ENCODE assay signal across 5 fruit fly cellular contexts in genomic region chrX:19701611-19702010, dm6.
TF ChIP-seq lines count a peak whose summit lies in the region.

Gene Tcs4, minus strand, starts transcription at chrX:19701755.

- TF ChIP-seq CTCF in whole organism, embryonic (GFP tag; optimal IDR thresholded peaks at IDR 0.05; lab: Kevin White, UChicago): no peak

TF ChIP-seq in whole organism, adult, 20 proteins besides CTCF, POLR2A, EP300 and RAD21:
- TF ChIP-seq CG7045 (GFP tag; optimal IDR thresholded peaks at IDR 0.05; lab: Kevin White, UChicago) (no peak), cnc (optimal IDR thresholded peaks at IDR 0.05; lab: Kevin White, UChicago) (no peak), bab1 (GFP tag; optimal IDR thresholded peaks at IDR 0.05; lab: Kevin White, UChicago) (peak; percentile 71), CG33017 (tag; optimal IDR thresholded peaks at IDR 0.05; lab: Kevin White, UChicago) (no peak), CG11617 (GFP tag; optimal IDR thresholded peaks at IDR 0.05; lab: Kevin White, UChicago) (peak; percentile 23), CG5204 (GFP tag; optimal IDR thresholded peaks at IDR 0.05; lab: Kevin White, UChicago) (no peak), CG7101 (tag; optimal IDR thresholded peaks at IDR 0.05; lab: Kevin White, UChicago) (no peak), cic (GFP tag; optimal IDR thresholded peaks at IDR 0.05; lab: Kevin White, UChicago) (no peak), Mnt (GFP tag; optimal IDR thresholded peaks at IDR 0.05; lab: Kevin White, UChicago) (peak; percentile 29), toe (GFP tag; optimal IDR thresholded peaks at IDR 0.05; lab: Kevin White, UChicago) (no peak), CG14711 (tag; optimal IDR thresholded peaks at IDR 0.05; lab: Kevin White, UChicago) (no peak)

TF ChIP-seq in whole organism, embryonic, 481 proteins besides CTCF, POLR2A, EP300 and RAD21 (continues in another document):
- TF ChIP-seq gce (GFP tag; IDR thresholded peaks at IDR 0.05; lab: Robert Waterston, UW) (no peak), zfh2 (GFP tag; optimal IDR thresholded peaks at IDR 0.05; lab: Kevin White, UChicago) (no peak), Trl (optimal IDR thresholded peaks at IDR 0.05; lab: Kevin White, UChicago) (no peak), Trl (GFP tag; optimal IDR thresholded peaks at IDR 0.05; lab: Kevin White, UChicago) (no peak), CG6272 (GFP tag; IDR thresholded peaks at IDR 0.05; lab: Robert Waterston, UW) (no peak), Dip3 (GFP tag; optimal IDR thresholded peaks at IDR 0.05; lab: Kevin White, UChicago) (no peak), C15 (GFP tag; IDR thresholded peaks at IDR 0.05; lab: Robert Waterston, UW) (no peak), Hand (GFP tag; optimal IDR thresholded peaks at IDR 0.05; lab: Kevin White, UChicago) (no peak), CG16813 (GFP tag; IDR thresholded peaks at IDR 0.05; lab: Robert Waterston, UW; ENCODE audit: partially characterized antibody) (peak; percentile 42; the same call in 2 of the 3 replicates), slou (GFP tag; optimal IDR thresholded peaks at IDR 0.05; lab: Kevin White, UChicago) (no peak), vfl (GFP tag; optimal IDR thresholded peaks at IDR 0.05; lab: Kevin White, UChicago) (no peak), bowl (GFP tag; IDR thresholded peaks at IDR 0.05; lab: Robert Waterston, UW) (no peak), Asciz (GFP tag; optimal IDR thresholded peaks at IDR 0.05; lab: Kevin White, UChicago) (no peak), luna (GFP tag; optimal IDR thresholded peaks at IDR 0.05; lab: Kevin White, UChicago) (no peak), sens-2 (GFP tag; IDR thresholded peaks at IDR 0.05; lab: Robert Waterston, UW) (no peak), E2f1 (GFP tag; IDR thresholded peaks at IDR 0.05; lab: Robert Waterston, UW) (no peak), CG17568 (GFP tag; optimal IDR thresholded peaks at IDR 0.05; lab: Kevin White, UChicago) (no peak), inv (GFP tag; IDR thresholded peaks at IDR 0.05; lab: Robert Waterston, UW; ENCODE audit: partially characterized antibody) (0 out of 2 replicates have a peak, but pooled peaks have one; percentile 7), tgo (GFP tag; IDR thresholded peaks at IDR 0.05; lab: Robert Waterston, UW) (no peak), CG11723 (GFP tag; optimal IDR thresholded peaks at IDR 0.05; lab: Kevin White, UChicago) (no peak), dm (GFP tag; optimal IDR thresholded peaks at IDR 0.05; lab: Kevin White, UChicago) (no peak)

TF ChIP-seq in whole organism, prepupa, 60 proteins besides CTCF, POLR2A, EP300 and RAD21 (continues in another document):
- no peak for TF ChIP-seq CG11762 (GFP tag; optimal IDR thresholded peaks at IDR 0.05; lab: Kevin White, UChicago; ENCODE audit: insufficient read depth)
- no peak for TF ChIP-seq CG10669 (GFP tag; optimal IDR thresholded peaks at IDR 0.05; lab: Kevin White, UChicago)
- TF ChIP-seq CG8632 (GFP tag; optimal IDR thresholded peaks at IDR 0.05; lab: Kevin White, UChicago): no peak
- no peak for TF ChIP-seq topi (GFP tag; optimal IDR thresholded peaks at IDR 0.05; lab: Kevin White, UChicago)
- no peak for TF ChIP-seq CG3919 (GFP tag; optimal IDR thresholded peaks at IDR 0.05; lab: Kevin White, UChicago)
- no peak for TF ChIP-seq Eip75B (GFP tag; optimal IDR thresholded peaks at IDR 0.05; lab: Kevin White, UChicago)
- no peak for TF ChIP-seq Ets21C (GFP tag; optimal IDR thresholded peaks at IDR 0.05; lab: Kevin White, UChicago)
- TF ChIP-seq CG8319 (GFP tag; optimal IDR thresholded peaks at IDR 0.05; lab: Kevin White, UChicago): no peak
- TF ChIP-seq salr (GFP tag; optimal IDR thresholded peaks at IDR 0.05; lab: Kevin White, UChicago): no peak
- no peak for TF ChIP-seq CG4318 (GFP tag; optimal IDR thresholded peaks at IDR 0.05; lab: Kevin White, UChicago)
- TF ChIP-seq fd59A (GFP tag; optimal IDR thresholded peaks at IDR 0.05; lab: Kevin White, UChicago): no peak
- no peak for TF ChIP-seq cyc (GFP tag; optimal IDR thresholded peaks at IDR 0.05; lab: Kevin White, UChicago)
- TF ChIP-seq CG6808 (GFP tag; optimal IDR thresholded peaks at IDR 0.05; lab: Kevin White, UChicago): no peak
- peak; percentile 20 for TF ChIP-seq CG3032 (tag; optimal IDR thresholded peaks at IDR 0.05; lab: Kevin White, UChicago)
- TF ChIP-seq CG15336 (GFP tag; IDR thresholded peaks at IDR 0.05; lab: Robert Waterston, UW): no peak
- TF ChIP-seq CG10631 (GFP tag; optimal IDR thresholded peaks at IDR 0.05; lab: Kevin White, UChicago): no peak
- TF ChIP-seq CG6792 (GFP tag; optimal IDR thresholded peaks at IDR 0.05; lab: Kevin White, UChicago): no peak
- no peak for TF ChIP-seq Hr4 (GFP tag; optimal IDR thresholded peaks at IDR 0.05; lab: Kevin White, UChicago)
- peak; percentile 67 for TF ChIP-seq Eip78C (GFP tag; lab: Kevin White, UChicago)
- TF ChIP-seq eg (GFP tag; IDR thresholded peaks at IDR 0.05; lab: Robert Waterston, UW): no peak
- TF ChIP-seq CG6163 (GFP tag; IDR thresholded peaks at IDR 0.05; lab: Robert Waterston, UW): peak; percentile 43; the same call in 1 of the 3 replicates
- no peak for TF ChIP-seq CG7368 (GFP tag; optimal IDR thresholded peaks at IDR 0.05; lab: Kevin White, UChicago)

TF ChIP-seq in whole organism, pupa, 21 proteins besides CTCF, POLR2A, EP300 and RAD21:
- TF ChIP-seq Pif1A (GFP tag; optimal IDR thresholded peaks at IDR 0.05; lab: Kevin White, UChicago): no peak
- peak; percentile 34; the same call in 1 of the 2 replicates for TF ChIP-seq Ets98B (GFP tag; IDR thresholded peaks at IDR 0.05; lab: Robert Waterston, UW)

TF ChIP-seq in whole organism, wandering third instar larva, 38 proteins besides CTCF, POLR2A, EP300 and RAD21:
- TF ChIP-seq HLH106 (tag; optimal IDR thresholded peaks at IDR 0.05; lab: Kevin White, UChicago) (peak; percentile 29), Dif (GFP tag; optimal IDR thresholded peaks at IDR 0.05; lab: Kevin White, UChicago; ENCODE audit: partially characterized antibody) (peak; percentile 97), sage (GFP tag; optimal IDR thresholded peaks at IDR 0.05; lab: Kevin White, UChicago) (no peak), rgr (GFP tag; optimal IDR thresholded peaks at IDR 0.05; lab: Kevin White, UChicago) (peak; percentile 18), dl (GFP tag; optimal IDR thresholded peaks at IDR 0.05; lab: Kevin White, UChicago; ENCODE audit: insufficient read depth in 1 of 2, partially characterized antibody in 2 of 2) (peak in 1 of 2 experiments; percentile 4), Sp1 (GFP tag; optimal IDR thresholded peaks at IDR 0.05; lab: Kevin White, UChicago) (peak; percentile 0), br (GFP tag; optimal IDR thresholded peaks at IDR 0.05; lab: Kevin White, UChicago) (no peak), Abd-B (GFP tag; optimal IDR thresholded peaks at IDR 0.05; lab: Kevin White, UChicago) (no peak)
